Worm (Caenorhabditis elegans) whole organism, L3 larva: ENCODE data around the gene sre-40.

Experiments used
- R02D3.7 ChIP-seq: fragments of 150-350 bp; optimal IDR thresholded peaks from 2 replicates; lab custom pipeline; 2014; ENCODE audit warnings: missing biosample characterization, missing genetic modification characterization
- ZK546.5 ChIP-seq: sonication (generic microtip); optimal IDR thresholded peaks from 2 replicates; lab custom pipeline; 2017; ENCODE audit warnings: missing biosample characterization, missing genetic modification characterization
- aly-2 ChIP-seq: fragments of 150-350 bp; optimal IDR thresholded peaks from 2 replicates; lab custom pipeline; 2014; ENCODE audit warnings: missing biosample characterization, missing genetic modification characterization
- ceh-16 ChIP-seq: sonication (generic microtip); optimal IDR thresholded peaks from 2 replicates; lab custom pipeline; 2017; ENCODE audit warnings: missing biosample characterization, missing genetic modification characterization
- ceh-28 ChIP-seq: fragments of 150-350 bp; optimal IDR thresholded peaks from 2 replicates; lab custom pipeline; 2014; ENCODE audit warnings: missing biosample characterization, missing genetic modification reagents, missing genetic modification characterization
- ceh-82 ChIP-seq: fragments of 150-350 bp; optimal IDR thresholded peaks from 2 replicates; lab custom pipeline; 2014; ENCODE audit warnings: missing biosample characterization, missing genetic modification characterization
- ceh-9 ChIP-seq: sonication (generic microtip); optimal IDR thresholded peaks from 2 replicates; lab custom pipeline; 2018; ENCODE audit warnings: missing biosample characterization, missing genetic modification characterization
- daf-12 ChIP-seq: fragments of 150-350 bp; optimal IDR thresholded peaks from 2 replicates; lab custom pipeline; 2014; ENCODE audit warnings: missing biosample characterization, missing genetic modification reagents, missing genetic modification characterization
- egl-27 ChIP-seq: sonication (generic microtip); optimal IDR thresholded peaks from 4 replicates; lab custom pipeline; 2017; ENCODE audit warnings: missing biosample characterization, missing genetic modification reagents, missing genetic modification characterization
- egl-5 ChIP-seq: fragments of 150-350 bp; optimal IDR thresholded peaks from 2 replicates; lab custom pipeline; 2017; ENCODE audit warnings: missing biosample characterization, missing genetic modification reagents, missing genetic modification characterization, inconsistent platforms
- elt-1 ChIP-seq: fragments of 150-350 bp; optimal IDR thresholded peaks from 2 replicates; lab custom pipeline; 2014; ENCODE audit warnings: missing biosample characterization, missing genetic modification characterization
- elt-2 ChIP-seq: sonication (generic microtip); optimal IDR thresholded peaks from 2 replicates; lab custom pipeline; 2016; ENCODE audit warnings: missing genetic modification reagents, mild to moderate bottlenecking, missing genetic modification characterization, missing compliant biosample characterization
- elt-3 ChIP-seq, 3 experiments: fragments of 150-350 bp in 1 of 3; sonication (generic microtip) in 2 of 3; optimal IDR thresholded peaks; 2 replicates in 2 of 3; 4 replicates in 1 of 3; lab custom pipeline; 2014 to 2017; ENCODE audit warnings: missing biosample characterization in 3 of 3, missing genetic modification characterization in 3 of 3
- eor-1 ChIP-seq, 2 experiments: fragments of 150-350 bp; optimal IDR thresholded peaks; 2 replicates each; lab custom pipeline; 2014 to 2018; ENCODE audit warnings: missing biosample characterization in 2 of 2, missing genetic modification characterization in 2 of 2
- fkh-10 ChIP-seq: sonication (generic microtip); optimal IDR thresholded peaks from 2 replicates; lab custom pipeline; 2017; ENCODE audit warnings: missing biosample characterization, missing genetic modification reagents, missing genetic modification characterization
- fkh-2 ChIP-seq: fragments of 150-350 bp; optimal IDR thresholded peaks from 2 replicates; lab custom pipeline; 2014; ENCODE audit warnings: missing biosample characterization, missing genetic modification reagents, missing genetic modification characterization
- fos-1 ChIP-seq: fragments of 150-350 bp; optimal IDR thresholded peaks from 2 replicates; lab custom pipeline; 2014; ENCODE audit warnings: missing biosample characterization, missing genetic modification characterization
- hmg-11 ChIP-seq: sonication (generic microtip); optimal IDR thresholded peaks from 2 replicates; lab custom pipeline; 2016; ENCODE audit warnings: missing genetic modification characterization, missing compliant biosample characterization
- jun-1 ChIP-seq: fragments of 150-350 bp; optimal IDR thresholded peaks from 2 replicates; lab custom pipeline; 2014; ENCODE audit warnings: missing biosample characterization, missing genetic modification reagents, missing genetic modification characterization
- lin-15B ChIP-seq: fragments of 150-350 bp; optimal IDR thresholded peaks from 2 replicates; lab custom pipeline; 2014; ENCODE audit warnings: missing biosample characterization, missing genetic modification characterization
- lin-39 ChIP-seq: fragments of 150-350 bp; optimal IDR thresholded peaks from 2 replicates; lab custom pipeline; 2018; ENCODE audit warnings: missing biosample characterization, missing genetic modification reagents, missing genetic modification characterization
- lsy-12 ChIP-seq: sonication (generic microtip); optimal IDR thresholded peaks from 2 replicates; lab custom pipeline; 2016; ENCODE audit warnings: mild to moderate bottlenecking, missing genetic modification characterization, missing compliant biosample characterization
- mdl-1 ChIP-seq: fragments of 150-350 bp; optimal IDR thresholded peaks from 2 replicates; lab custom pipeline; 2014; ENCODE audit warnings: missing biosample characterization, missing genetic modification characterization
- mml-1 ChIP-seq: fragments of 150-350 bp; sonication (generic microtip); optimal IDR thresholded peaks from 3 replicates; lab custom pipeline; 2014; ENCODE audit warnings: missing biosample characterization, missing genetic modification characterization
- nfya-1 ChIP-seq: sonication (generic microtip); optimal IDR thresholded peaks from 2 replicates; lab custom pipeline; 2017; ENCODE audit warnings: missing genetic modification characterization, mild to moderate bottlenecking, missing compliant biosample characterization, antibody characterized with exemption, moderate library complexity; ENCODE audit not compliant: insufficient read depth
- nhr-11 ChIP-seq: fragments of 150-350 bp; optimal IDR thresholded peaks from 2 replicates; lab custom pipeline; 2014; ENCODE audit warnings: missing biosample characterization, missing genetic modification characterization
- nhr-12 ChIP-seq: fragments of 150-350 bp; optimal IDR thresholded peaks from 2 replicates; lab custom pipeline; 2014; ENCODE audit warnings: missing biosample characterization, missing genetic modification characterization
- nhr-23 ChIP-seq: fragments of 150-350 bp; optimal IDR thresholded peaks from 2 replicates; lab custom pipeline; 2014; ENCODE audit warnings: missing biosample characterization, missing genetic modification reagents, missing genetic modification characterization
- nhr-237 ChIP-seq: fragments of 150-350 bp; optimal IDR thresholded peaks from 2 replicates; lab custom pipeline; 2014; ENCODE audit warnings: missing biosample characterization, missing genetic modification characterization
- nhr-25 ChIP-seq: sonication (generic microtip); optimal IDR thresholded peaks from 2 replicates; lab custom pipeline; 2017; ENCODE audit warnings: missing biosample characterization, missing genetic modification characterization
- nhr-28 ChIP-seq: fragments of 150-350 bp; optimal IDR thresholded peaks from 2 replicates; lab custom pipeline; 2014; ENCODE audit warnings: missing biosample characterization, missing genetic modification characterization
- nhr-43 ChIP-seq: sonication (generic microtip); optimal IDR thresholded peaks from 2 replicates; lab custom pipeline; 2016; ENCODE audit warnings: mild to moderate bottlenecking, missing genetic modification characterization, missing compliant biosample characterization; ENCODE audit not compliant: poor library complexity, severe bottlenecking
- nhr-67 ChIP-seq: fragments of 150-350 bp; optimal IDR thresholded peaks from 2 replicates; lab custom pipeline; 2014; ENCODE audit warnings: missing biosample characterization, missing genetic modification characterization
- nhr-76 ChIP-seq: fragments of 150-350 bp; sonication (generic microtip); optimal IDR thresholded peaks from 5 replicates; lab custom pipeline; 2014; ENCODE audit warnings: missing biosample characterization, missing genetic modification characterization
- pha-4 ChIP-seq: fragments of 150-350 bp; optimal IDR thresholded peaks from 2 replicates; lab custom pipeline; 2014; ENCODE audit warnings: missing biosample characterization, missing genetic modification reagents, missing genetic modification characterization
- pqm-1 ChIP-seq: fragments of 150-350 bp; optimal IDR thresholded peaks from 2 replicates; lab custom pipeline; 2017; ENCODE audit warnings: missing biosample characterization, missing genetic modification characterization, inconsistent platforms
- sea-2 ChIP-seq: fragments of 150-350 bp; sonication (generic microtip); optimal IDR thresholded peaks from 4 replicates; lab custom pipeline; 2014; ENCODE audit warnings: missing biosample characterization, missing genetic modification reagents, missing genetic modification characterization
- skn-1 ChIP-seq: fragments of 150-350 bp; optimal IDR thresholded peaks from 2 replicates; lab custom pipeline; 2014; ENCODE audit warnings: missing biosample characterization, missing genetic modification characterization
- snpc-4 ChIP-seq: fragments of 150-350 bp; optimal IDR thresholded peaks from 2 replicates; lab custom pipeline; 2014; ENCODE audit warnings: missing biosample characterization, missing genetic modification characterization
- tbx-2 ChIP-seq: sonication (generic microtip); optimal IDR thresholded peaks from 2 replicates; lab custom pipeline; 2016; ENCODE audit warnings: mild to moderate bottlenecking, missing genetic modification characterization, missing compliant biosample characterization
- unc-39 ChIP-seq: sonication (generic microtip); optimal IDR thresholded peaks from 4 replicates; lab custom pipeline; 2017; ENCODE audit warnings: missing biosample characterization, missing genetic modification characterization
- unc-62 ChIP-seq: fragments of 150-350 bp; sonication (generic microtip); optimal IDR thresholded peaks from 4 replicates; lab custom pipeline; 2014; ENCODE audit warnings: missing biosample characterization, missing genetic modification reagents, missing genetic modification characterization
- zag-1 ChIP-seq: fragments of 150-350 bp; optimal IDR thresholded peaks from 2 replicates; lab custom pipeline; 2014; ENCODE audit warnings: missing biosample characterization, missing genetic modification characterization
- ztf-11 ChIP-seq: fragments of 150-350 bp; optimal IDR thresholded peaks from 2 replicates; lab custom pipeline; 2014; ENCODE audit warnings: missing biosample characterization, missing genetic modification characterization
- ztf-4 ChIP-seq: fragments of 150-350 bp; optimal IDR thresholded peaks from 2 replicates; lab custom pipeline; 2014; ENCODE audit warnings: missing biosample characterization, missing genetic modification characterization

Gene sre-40

ce11 chrII:4703011-4703410, 19.4 kb upstream of the sre-40 start:
- TF ChIP-seq nhr-67 (tag; lab: Kevin White, UChicago) (no peak), snpc-4 (no peak), nhr-25 (no peak), ceh-28 (tag; lab: Kevin White, UChicago) (no peak)

- TF ChIP-seq snpc-4 = peak; percentile 33
- TF ChIP-seq tbx-2 (tag; lab: Kevin White, UChicago) = peak; percentile 32
- peak; percentile 62 for TF ChIP-seq R02D3.7 (tag; lab: Kevin White, UChicago)
- peak; percentile 46 for TF ChIP-seq nhr-43 (tag; lab: Kevin White, UChicago)
- peak; percentile 51 for TF ChIP-seq pha-4 (tag; lab: Kevin White, UChicago)
- peak; percentile 80 for TF ChIP-seq lin-15B (tag; lab: Kevin White, UChicago)
- TF ChIP-seq nhr-25 = peak; percentile 45
- peak; percentile 78 for TF ChIP-seq nfya-1 (tag; lab: Kevin White, UChicago)
- peak; percentile 21 for TF ChIP-seq nhr-23 (tag; lab: Kevin White, UChicago)
- TF ChIP-seq ceh-28 (tag; lab: Kevin White, UChicago) = peak; percentile 63
- TF ChIP-seq lsy-12 (tag; lab: Kevin White, UChicago) = peak; percentile 94
- peak; percentile 24 for TF ChIP-seq lin-39
- TF ChIP-seq elt-2 (tag; lab: Kevin White, UChicago) = peak; percentile 67
- peak; percentile 48 for TF ChIP-seq hmg-11 (tag; lab: Kevin White, UChicago)
- TF ChIP-seq, all 47 proteins: peak for 14; not testable (repeated sequence) for 33
Observed at ce11 chrII:4701482-4702119, 18.0 kb upstream of the sre-40 start, which contains the start of gene unc-85. unc-85 (plus strand) TSS chrII:4702069.

- TF ChIP-seq jun-1 (tag; lab: Kevin White, UChicago) (no peak), zag-1 (tag; lab: Kevin White, UChicago) (no peak), ceh-28 (tag; lab: Kevin White, UChicago) (peak; percentile 11), lin-39 (peak; percentile 68), nhr-43 (tag; lab: Kevin White, UChicago) (peak; percentile 72), unc-62 (GFP tag; lab: Kevin White, UChicago) (no peak), nhr-11 (tag; lab: Kevin White, UChicago) (no peak), eor-1 (tag; optimal IDR thresholded peaks at IDR 0.05; lab: Kevin White, UChicago) (no peak), snpc-4 (peak; percentile 49), hmg-11 (tag; lab: Kevin White, UChicago) (no peak), nhr-25 (peak; percentile 78), nhr-23 (tag; lab: Kevin White, UChicago) (peak; percentile 87), R02D3.7 (tag; lab: Kevin White, UChicago) (peak; percentile 43), ceh-9 (tag; lab: Kevin White, UChicago) (no peak), ceh-16 (tag; lab: Kevin White, UChicago) (no peak), elt-1 (no peak), lin-15B (tag; lab: Kevin White, UChicago) (peak; percentile 87), fkh-2 (tag; lab: Kevin White, UChicago) (no peak), mml-1 (no peak), mdl-1 (tag; lab: Kevin White, UChicago) (no peak), daf-12 (tag; lab: Kevin White, UChicago) (no peak), tbx-2 (tag; lab: Kevin White, UChicago) (no peak), lsy-12 (tag; lab: Kevin White, UChicago) (peak; percentile 69), aly-2 (tag; lab: Kevin White, UChicago) (no peak), egl-5 (tag; lab: Kevin White, UChicago) (peak; percentile 24), nhr-12 (tag; lab: Kevin White, UChicago) (no peak), elt-2 (tag; lab: Kevin White, UChicago) (peak; percentile 41), fos-1 (tag; lab: Kevin White, UChicago) (no peak), nhr-67 (tag; lab: Kevin White, UChicago) (no peak), pha-4 (tag; lab: Kevin White, UChicago) (peak; percentile 87), nhr-237 (tag; lab: Kevin White, UChicago) (no peak), ZK546.5 (no peak), nhr-28 (tag; lab: Kevin White, UChicago) (no peak), fkh-10 (GFP tag; lab: Kevin White, UChicago) (peak; percentile 2), ztf-11 (no peak), ztf-4 (tag; lab: Kevin White, UChicago) (no peak), egl-27 (tag; lab: Kevin White, UChicago) (no peak), nhr-76 (tag; lab: Kevin White, UChicago) (no peak), elt-3 (tag; optimal IDR thresholded peaks at IDR 0.05; lab: Kevin White, UChicago) (no peak), unc-39 (tag; lab: Kevin White, UChicago) (no peak), skn-1 (tag; lab: Kevin White, UChicago) (peak; percentile 99), ceh-82 (no peak), pqm-1 (tag; lab: Kevin White, UChicago) (peak; percentile 22), nfya-1 (tag; lab: Kevin White, UChicago) (peak; percentile 96), sea-2 (GFP tag; lab: Kevin White, UChicago) (no peak)
Observed at ce11 chrII:4698266-4698771, 14.7 kb upstream of the sre-40 start, which contains the start of the genes rpn-5 and scc-1. rpn-5 (minus strand) TSS chrII:4698427. scc-1 (plus strand) TSS chrII:4698721.
